Worm (Caenorhabditis elegans): ENCODE measurements around the gene ets-6.

ets-6 gene

ce11 chrV:7532947-7533346, 47.4 kb downstream of the ets-6 start, which contains the start of gene C54F6.3:
TSS of gene C54F6.3 (plus strand) at chrV:7533247.
- TF ChIP-seq ceh-13 (GFP tag; optimal IDR thresholded peaks at IDR 0.05) = no peak
- TF ChIP-seq flt-1 (GFP tag; IDR thresholded peaks at IDR 0.05) = no peak
- no peak for TF ChIP-seq hnd-1 (tag; optimal IDR thresholded peaks at IDR 0.05)
- no peak for TF ChIP-seq ceh-36 (tag; optimal IDR thresholded peaks at IDR 0.05)
- no peak for TF ChIP-seq scrt-1 (GFP tag; IDR thresholded peaks at IDR 0.05)

ce11 chrV:7529840-7530239, 50.5 kb downstream of the ets-6 start, which contains the start of gene swt-2:
TSS of gene swt-2 (plus strand) at chrV:7530140.
- TF ChIP-seq ceh-13 (GFP tag; optimal IDR thresholded peaks at IDR 0.05) (no peak), scrt-1 (GFP tag; IDR thresholded peaks at IDR 0.05) (no peak), hmg-4 (GFP tag; optimal IDR thresholded peaks at IDR 0.05) (no peak), ceh-36 (tag; optimal IDR thresholded peaks at IDR 0.05) (no peak), tbx-11 (GFP tag; IDR thresholded peaks at IDR 0.05) (no peak), sea-1 (GFP tag; conservative IDR thresholded peaks at IDR 0.05) (no peak), aly-1 (tag; optimal IDR thresholded peaks at IDR 0.05) (no peak), ets-7 (tag; optimal IDR thresholded peaks at IDR 0.05) (no peak), hnd-1 (tag; optimal IDR thresholded peaks at IDR 0.05) (no peak), F13C5.2 (tag; optimal IDR thresholded peaks at IDR 0.05) (no peak), tra-4 (tag; optimal IDR thresholded peaks at IDR 0.05) (no peak), B0310.2 (tag; optimal IDR thresholded peaks at IDR 0.05) (no peak), flt-1 (GFP tag; IDR thresholded peaks at IDR 0.05) (no peak), tbx-37 (GFP tag; conservative IDR thresholded peaks at IDR 0.05) (no peak), ama-1 (optimal IDR thresholded peaks at IDR 0.05) (no peak), hmbx-1 (tag; optimal IDR thresholded peaks at IDR 0.05) (no peak), pes-1 (GFP tag; IDR thresholded peaks at IDR 0.05) (no peak)

- no peak for TF ChIP-seq ets-7 (tag; optimal IDR thresholded peaks at IDR 0.05)
- no peak for TF ChIP-seq ceh-13 (GFP tag; optimal IDR thresholded peaks at IDR 0.05)
- TF ChIP-seq aly-1 (tag; optimal IDR thresholded peaks at IDR 0.05) = no peak
- TF ChIP-seq B0310.2 (tag; optimal IDR thresholded peaks at IDR 0.05) = no peak
- TF ChIP-seq flt-1 (GFP tag; IDR thresholded peaks at IDR 0.05) = no peak
- TF ChIP-seq hnd-1 (tag; optimal IDR thresholded peaks at IDR 0.05) = no peak
- no peak for TF ChIP-seq pes-1 (GFP tag; IDR thresholded peaks at IDR 0.05)
- TF ChIP-seq ama-1 (optimal IDR thresholded peaks at IDR 0.05) = no peak
- no peak for TF ChIP-seq hmg-4 (GFP tag; optimal IDR thresholded peaks at IDR 0.05)
- no peak for TF ChIP-seq ceh-36 (tag; optimal IDR thresholded peaks at IDR 0.05)
- no peak for TF ChIP-seq tbx-37 (GFP tag; conservative IDR thresholded peaks at IDR 0.05)
- TF ChIP-seq sea-1 (GFP tag; conservative IDR thresholded peaks at IDR 0.05) = no peak
- TF ChIP-seq tbx-11 (GFP tag; IDR thresholded peaks at IDR 0.05) = no peak
- no peak for TF ChIP-seq scrt-1 (GFP tag; IDR thresholded peaks at IDR 0.05)
- no peak for TF ChIP-seq F13C5.2 (tag; optimal IDR thresholded peaks at IDR 0.05)
- TF ChIP-seq tra-4 (tag; optimal IDR thresholded peaks at IDR 0.05) = no peak
- no peak for TF ChIP-seq hmbx-1 (tag; optimal IDR thresholded peaks at IDR 0.05)
These were observed 51.5 kb downstream of the ets-6 start, which contains the start of gene C54F6.5 for ce11 chrV:7528816-7529215. TSS of gene C54F6.5 (plus strand) at chrV:7529116.
